Fruit fly (Drosophila melanogaster) whole organism, adult: ENCODE results near the gene CG10163.

Experiments
- CG11617 ChIP-seq: fragments of 200-800 bp; sonication (Bioruptor generic); optimal IDR thresholded peaks from 2 replicates; lab custom pipeline; 2017; ENCODE audit warnings: mild to moderate bottlenecking, missing biosample characterization, missing genetic modification reagents, missing genetic modification characterization
- CG14711 ChIP-seq: fragments of 200-800 bp; sonication (Bioruptor generic); optimal IDR thresholded peaks from 2 replicates; lab custom pipeline; 2018; ENCODE audit warnings: missing biosample characterization, mild to moderate bottlenecking, missing genetic modification characterization, moderate library complexity
- Crg-1 ChIP-seq: fragments of 200-800 bp; sonication (Bioruptor generic); optimal IDR thresholded peaks from 2 replicates; lab custom pipeline; 2016; ENCODE audit warnings: missing biosample characterization, missing genetic modification characterization
- cnc ChIP-seq, 2 experiments: fragments of >200 bp; optimal IDR thresholded peaks; 2 replicates each; lab custom pipeline; 2017
- ovo ChIP-seq: fragments of 200-800 bp; sonication (Bioruptor generic); optimal IDR thresholded peaks from 2 replicates; lab custom pipeline; 2016; ENCODE audit warnings: missing biosample characterization, missing genetic modification characterization
- pad ChIP-seq: fragments of 200-800 bp; sonication (Bioruptor generic); optimal IDR thresholded peaks from 3 replicates; lab custom pipeline; 2017; ENCODE audit warnings: missing biosample characterization, missing genetic modification characterization, mild to moderate bottlenecking, moderate library complexity, missing genetic modification reagents
- tj ChIP-seq: fragments of 200-800 bp; sonication (Bioruptor generic); optimal IDR thresholded peaks from 3 replicates; lab custom pipeline; 2017; ENCODE audit warnings: missing biosample characterization, mild to moderate bottlenecking, missing genetic modification characterization, moderate library complexity
- toe ChIP-seq: fragments of 200-800 bp; sonication (Bioruptor generic); optimal IDR thresholded peaks from 2 replicates; lab custom pipeline; 2016; ENCODE audit warnings: missing biosample characterization, missing genetic modification characterization

dm6 chr3L:6285412-6285811 is 26.9 kb upstream of the CG10163 start:
- TF ChIP-seq CG14711 (tag; lab: Kevin White, UChicago): no peak
- no peak for TF ChIP-seq CG11617 (GFP tag; lab: Kevin White, UChicago)
- no peak for TF ChIP-seq toe (GFP tag; lab: Kevin White, UChicago)
- no peak for TF ChIP-seq tj
- no peak for TF ChIP-seq pad (GFP tag; lab: Kevin White, UChicago)
- TF ChIP-seq ovo (GFP tag; lab: Kevin White, UChicago): no peak
- TF ChIP-seq cnc (optimal IDR thresholded peaks at IDR 0.05; lab: Kevin White, UChicago): no peak
- TF ChIP-seq Crg-1 (GFP tag; lab: Kevin White, UChicago): no peak
